Worm (Caenorhabditis elegans) whole organism, L4 larva: ENCODE measurements around the gene Y51B9A.9.

Experiments
- egl-27 ChIP-seq: sonication (generic microtip); optimal IDR thresholded peaks from 3 replicates; lab custom pipeline; 2017; ENCODE audit warnings: missing biosample characterization, missing genetic modification reagents, missing genetic modification characterization
- nhr-25 ChIP-seq: sonication (generic microtip); optimal IDR thresholded peaks from 2 replicates; lab custom pipeline; 2017; ENCODE audit warnings: missing genetic modification characterization, mild to moderate bottlenecking, missing compliant biosample characterization, antibody characterized with exemption, moderate library complexity, borderline replicate concordance; ENCODE audit not compliant: insufficient read depth

DNA sequence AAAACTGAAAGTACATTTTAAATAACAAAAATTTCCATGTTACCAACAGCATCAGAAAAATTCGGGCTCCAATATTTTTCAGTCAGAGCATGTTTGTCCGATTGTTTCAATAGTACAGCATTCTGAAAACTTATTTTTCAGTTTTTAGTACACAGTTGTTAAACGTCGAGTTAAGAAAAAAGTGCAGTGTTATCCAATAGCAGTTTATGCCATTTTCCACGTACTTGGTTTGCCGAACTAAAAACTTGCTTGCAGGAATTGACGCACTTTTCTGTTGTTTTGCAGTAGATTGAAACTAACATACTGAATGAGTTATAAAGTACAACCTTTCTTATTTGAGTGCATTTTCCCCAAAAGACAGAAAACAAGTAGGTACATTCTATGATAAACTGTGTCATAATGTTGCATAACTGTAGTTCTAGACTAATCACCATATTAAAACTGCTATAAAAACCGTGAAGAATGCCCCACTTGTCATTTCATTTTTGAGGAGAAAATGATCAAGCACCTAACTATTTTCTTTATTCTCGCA is 1.0 kb upstream of the Y51B9A.9 start, which contains the start of the genes Y51B9A.14 and Y51B9A.8:
- TF ChIP-seq egl-27 (tag; lab: Kevin White, UChicago) (no peak), nhr-25 (no peak)
